Worm (Caenorhabditis elegans): ENCODE data around the gene srab-7.

DNA sequence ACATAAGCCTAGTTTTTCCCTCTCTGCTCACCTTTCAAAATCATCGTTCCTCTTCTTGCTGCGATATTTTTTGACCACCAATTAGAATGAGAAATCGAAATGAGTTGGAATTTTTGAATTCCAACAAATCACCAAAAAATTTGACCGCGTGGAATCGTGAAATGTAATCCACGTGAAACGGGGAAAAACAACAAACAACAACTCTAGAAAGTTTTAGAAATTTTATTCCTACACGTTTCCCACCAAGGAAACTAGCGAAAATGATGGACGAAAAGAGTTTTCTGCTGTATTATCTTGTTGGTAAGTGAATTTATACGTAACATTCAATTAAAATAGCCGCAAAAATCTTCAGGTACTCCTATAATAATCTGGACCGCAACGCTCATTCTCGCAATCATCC lies 16.5 kb downstream of the srab-7 start, which contains the start of the genes irld-3 and F02C9.1:
- TF ChIP-seq ham-2 (GFP tag; optimal IDR thresholded peaks at IDR 0.05) (no peak), ztf-11 (tag; optimal IDR thresholded peaks at IDR 0.05) (no peak), cnd-1 (tag; optimal IDR thresholded peaks at IDR 0.05) (no peak), unc-62 (GFP tag; optimal IDR thresholded peaks at IDR 0.05) (no peak)

Data from whole organism, mixed stage, embryonic.